Worm (Caenorhabditis elegans): ENCODE data around the gene eak-4.

eak-4 gene

ce11 chrIV:12525409-12525808 is at the start of gene eak-4:
eak-4 (minus strand) TSS chrIV:12525509.
- TF ChIP-seq ceh-18 (tag; optimal IDR thresholded peaks at IDR 0.05) (no peak), K09A11.1 (tag; optimal IDR thresholded peaks at IDR 0.05; ENCODE audit: insufficient read depth) (no peak), mec-3 (tag; optimal IDR thresholded peaks at IDR 0.05; ENCODE audit: borderline replicate concordance) (no peak), lin-11 (tag; optimal IDR thresholded peaks at IDR 0.05) (no peak), unc-3 (GFP tag; conservative IDR thresholded peaks at IDR 0.05) (no peak), unc-3 (tag; optimal IDR thresholded peaks at IDR 0.05) (no peak), ceh-22 (tag; optimal IDR thresholded peaks at IDR 0.05) (no peak), ztf-16 (tag; optimal IDR thresholded peaks at IDR 0.05) (no peak), nhr-11 (tag; optimal IDR thresholded peaks at IDR 0.05) (no peak), unc-55 (GFP tag; optimal IDR thresholded peaks at IDR 0.05) (no peak), madf-2 (tag; optimal IDR thresholded peaks at IDR 0.05) (no peak), sox-4 (tag; optimal IDR thresholded peaks at IDR 0.05) (no peak), pax-1 (tag; optimal IDR thresholded peaks at IDR 0.05) (no peak), pros-1 (tag; optimal IDR thresholded peaks at IDR 0.05) (no peak), hlh-8 (tag; optimal IDR thresholded peaks at IDR 0.05) (no peak), ceh-45 (GFP tag; IDR thresholded peaks at IDR 0.05) (no peak), nfya-1 (tag; optimal IDR thresholded peaks at IDR 0.05) (no peak), unc-86 (tag; optimal IDR thresholded peaks at IDR 0.05) (no peak), npax-4 (tag; optimal IDR thresholded peaks at IDR 0.05) (no peak), hlh-13 (GFP tag; optimal IDR thresholded peaks at IDR 0.05) (no peak)

- TF ChIP-seq ceh-9 (tag; optimal IDR thresholded peaks at IDR 0.05) (no peak), sox-2 (GFP tag; IDR thresholded peaks at IDR 0.05) (no peak), odd-2 (tag; optimal IDR thresholded peaks at IDR 0.05) (no peak)
Measured at ce11 chrIV:12574265-12574664, 49.0 kb upstream of the eak-4 start.

DNA sequence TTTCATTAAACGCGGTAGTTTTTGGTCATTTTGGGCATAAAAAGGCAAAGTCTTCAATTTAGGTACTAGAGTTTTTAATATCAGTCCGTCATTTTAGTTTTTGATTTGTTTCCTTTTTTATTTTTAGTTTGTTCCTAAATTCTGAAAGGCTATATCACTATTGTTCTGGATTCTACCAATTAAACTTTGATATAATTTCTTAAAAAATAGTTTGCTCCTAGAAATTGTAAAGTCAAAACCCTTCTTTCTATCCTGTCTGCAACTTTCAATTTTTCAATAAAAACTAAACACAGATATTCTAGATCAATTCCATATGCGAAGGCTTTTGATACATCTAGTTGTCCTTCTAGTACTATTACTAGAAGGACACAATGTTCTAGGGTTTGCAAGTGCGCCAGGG is 47.8 kb upstream of the eak-4 start, which contains the start of gene K08E7.5:
K08E7.5 (plus strand) TSS at position 301 of the 400 bp plus-strand sequence.
- TF ChIP-seq pha-4 (tag; optimal IDR thresholded peaks at IDR 0.05) (no peak), odd-2 (tag; optimal IDR thresholded peaks at IDR 0.05) (no peak), ceh-34 (tag; optimal IDR thresholded peaks at IDR 0.05) (no peak), ztf-16 (tag; optimal IDR thresholded peaks at IDR 0.05) (no peak), elt-2 (tag; optimal IDR thresholded peaks at IDR 0.05) (no peak), mec-3 (tag; optimal IDR thresholded peaks at IDR 0.05; ENCODE audit: borderline replicate concordance) (no peak), ceh-2 (tag; optimal IDR thresholded peaks at IDR 0.05) (no peak), K02D7.2 (tag; optimal IDR thresholded peaks at IDR 0.05) (no peak), madf-2 (tag; optimal IDR thresholded peaks at IDR 0.05) (no peak), unc-86 (tag; optimal IDR thresholded peaks at IDR 0.05) (no peak), ama-1 (optimal IDR thresholded peaks at IDR 0.05) (no peak), unc-3 (GFP tag; conservative IDR thresholded peaks at IDR 0.05) (no peak), unc-3 (tag; optimal IDR thresholded peaks at IDR 0.05) (no peak)

DNA sequence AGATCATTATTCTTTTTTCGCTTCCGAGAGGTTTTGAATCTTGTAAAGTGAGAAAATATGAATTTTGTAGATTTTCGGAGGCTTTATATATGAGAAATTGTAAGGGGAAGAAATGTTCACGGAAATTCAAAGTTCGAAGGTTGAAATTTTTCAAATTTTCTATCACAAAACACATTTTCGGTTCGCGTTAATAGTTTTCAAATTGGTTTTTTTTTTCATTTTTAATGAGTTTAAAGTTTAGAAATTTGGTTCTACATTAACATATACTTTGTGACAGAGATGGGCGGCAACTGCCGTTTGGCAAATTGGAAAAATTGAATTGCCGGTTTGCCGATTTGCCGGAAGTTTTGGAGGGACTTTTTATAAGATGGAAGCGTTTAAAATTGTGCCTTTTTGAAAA is 45.7 kb upstream of the eak-4 start, which contains the start of gene K08E7.4:
K08E7.4 (minus strand) TSS at position 101 of the 400 bp plus-strand sequence.
- no peak for TF ChIP-seq mec-3 (tag; optimal IDR thresholded peaks at IDR 0.05; ENCODE audit: borderline replicate concordance)
- no peak for TF ChIP-seq pat-9 (tag; optimal IDR thresholded peaks at IDR 0.05)
- TF ChIP-seq hlh-15 (tag; optimal IDR thresholded peaks at IDR 0.05): no peak

ce11 chrIV:12570546-12570945 is 45.2 kb upstream of the eak-4 start:
- no peak for TF ChIP-seq ceh-34 (tag; optimal IDR thresholded peaks at IDR 0.05)
- TF ChIP-seq C08G9.2 (tag; optimal IDR thresholded peaks at IDR 0.05): no peak
- no peak for TF ChIP-seq K02D7.2 (tag; optimal IDR thresholded peaks at IDR 0.05)
- no peak for TF ChIP-seq ceh-18 (tag; optimal IDR thresholded peaks at IDR 0.05)
- no peak for TF ChIP-seq nhr-11 (tag; optimal IDR thresholded peaks at IDR 0.05)
- TF ChIP-seq nhr-232 (tag; optimal IDR thresholded peaks at IDR 0.05): no peak
